Worm (Caenorhabditis elegans) whole organism, L2 larva: ENCODE results near the gene T01C8.2.

Source experiments
- C34F6.9 ChIP-seq: fragments of 150-350 bp; optimal IDR thresholded peaks from 2 replicates; lab custom pipeline; 2014; ENCODE audit warnings: missing biosample characterization, missing genetic modification characterization
- F13H6.1 ChIP-seq: sonication (generic microtip); optimal IDR thresholded peaks from 2 replicates; lab custom pipeline; 2016; ENCODE audit warnings: missing genetic modification characterization, missing compliant biosample characterization
- R02D3.7 ChIP-seq: fragments of 150-350 bp; optimal IDR thresholded peaks from 2 replicates; lab custom pipeline; 2014; ENCODE audit warnings: missing biosample characterization, missing genetic modification characterization
- Y55F3AM.14 ChIP-seq: fragments of 200-800 bp; sonication (Bioruptor generic); optimal IDR thresholded peaks from 2 replicates; lab custom pipeline; 2018; ENCODE audit warnings: mild to moderate bottlenecking, missing genetic modification characterization, missing compliant biosample characterization
- ZK546.5 ChIP-seq: sonication (generic microtip); optimal IDR thresholded peaks from 2 replicates; lab custom pipeline; 2017; ENCODE audit warnings: missing biosample characterization, missing genetic modification characterization
- alr-1 ChIP-seq: fragments of 150-350 bp; optimal IDR thresholded peaks from 2 replicates; lab custom pipeline; 2014; ENCODE audit warnings: missing biosample characterization, missing genetic modification characterization
- aly-2 ChIP-seq: fragments of 150-350 bp; optimal IDR thresholded peaks from 2 replicates; lab custom pipeline; 2014; ENCODE audit warnings: missing biosample characterization, missing genetic modification characterization
- ama-1 ChIP-seq: fragments of 150-350 bp; optimal IDR thresholded peaks from 2 replicates; lab custom pipeline; 2018; ENCODE audit warnings: inconsistent platforms
- blmp-1 ChIP-seq: sonication (generic microtip); optimal IDR thresholded peaks from 2 replicates; lab custom pipeline; 2017; ENCODE audit warnings: missing genetic modification characterization, mild to moderate bottlenecking, missing compliant biosample characterization, antibody characterized with exemption, moderate library complexity; ENCODE audit not compliant: insufficient read depth
- ceh-16 ChIP-seq: fragments of 150-350 bp; optimal IDR thresholded peaks from 2 replicates; lab custom pipeline; 2014; ENCODE audit warnings: missing biosample characterization, missing genetic modification characterization
- ceh-82 ChIP-seq: fragments of 150-350 bp; optimal IDR thresholded peaks from 2 replicates; lab custom pipeline; 2014; ENCODE audit warnings: missing biosample characterization, missing genetic modification characterization
- crh-2 ChIP-seq: sonication (generic microtip); optimal IDR thresholded peaks from 2 replicates; lab custom pipeline; 2017; ENCODE audit warnings: missing biosample characterization, missing genetic modification characterization
- dmd-4 ChIP-seq: sonication (generic microtip); optimal IDR thresholded peaks from 2 replicates; lab custom pipeline; 2017; ENCODE audit warnings: missing biosample characterization, missing genetic modification characterization
- egl-27 ChIP-seq: sonication (generic microtip); optimal IDR thresholded peaks from 3 replicates; lab custom pipeline; 2017; ENCODE audit warnings: missing biosample characterization, missing genetic modification reagents, missing genetic modification characterization
- elt-1 ChIP-seq: fragments of 150-350 bp; optimal IDR thresholded peaks from 2 replicates; lab custom pipeline; 2014; ENCODE audit warnings: missing biosample characterization, missing genetic modification characterization
- elt-3 ChIP-seq: sonication (generic microtip); optimal IDR thresholded peaks from 2 replicates; lab custom pipeline; 2017; ENCODE audit warnings: missing biosample characterization, missing genetic modification characterization
- fos-1 ChIP-seq: fragments of 150-350 bp; optimal IDR thresholded peaks from 2 replicates; lab custom pipeline; 2014; ENCODE audit warnings: missing biosample characterization, missing genetic modification characterization
- gmeb-1 ChIP-seq: fragments of 150-350 bp; optimal IDR thresholded peaks from 2 replicates; lab custom pipeline; 2014; ENCODE audit warnings: missing biosample characterization, missing genetic modification characterization
- lin-11 ChIP-seq: fragments of 150-350 bp; sonication (generic microtip); optimal IDR thresholded peaks from 2 replicates; lab custom pipeline; 2014; ENCODE audit warnings: missing biosample characterization, missing genetic modification characterization, inconsistent platforms, mixed read lengths
- lin-13 ChIP-seq: fragments of 150-350 bp; optimal IDR thresholded peaks from 2 replicates; lab custom pipeline; 2014; ENCODE audit warnings: missing biosample characterization, missing genetic modification reagents, missing genetic modification characterization
- lin-39 ChIP-seq: fragments of 150-350 bp; optimal IDR thresholded peaks from 2 replicates; lab custom pipeline; 2014; ENCODE audit warnings: missing biosample characterization, missing genetic modification reagents, missing genetic modification characterization
- lsy-2 ChIP-seq, 2 experiments: fragments of 150-350 bp in 1 of 2; sonication (generic microtip) in 1 of 2; optimal IDR thresholded peaks; 2 replicates each; lab custom pipeline; 2014 to 2017; ENCODE audit warnings: missing biosample characterization in 2 of 2, missing genetic modification characterization in 2 of 2
- mab-5 ChIP-seq: fragments of 150-350 bp; optimal IDR thresholded peaks from 2 replicates; lab custom pipeline; 2014; ENCODE audit warnings: missing biosample characterization, missing genetic modification characterization
- mbf-1 ChIP-seq: sonication (generic microtip); optimal IDR thresholded peaks from 2 replicates; lab custom pipeline; 2017; ENCODE audit warnings: missing biosample characterization, missing genetic modification characterization
- mdl-1 ChIP-seq, 2 experiments: fragments of 150-350 bp in 1 of 2; sonication (generic microtip) in 1 of 2; optimal IDR thresholded peaks; 2 replicates each; lab custom pipeline; 2017; ENCODE audit warnings: missing biosample characterization in 2 of 2, missing genetic modification characterization in 2 of 2
- nhr-10 ChIP-seq: sonication (generic microtip); optimal IDR thresholded peaks from 2 replicates; lab custom pipeline; 2017; ENCODE audit warnings: missing biosample characterization, missing genetic modification characterization
- nhr-11 ChIP-seq: fragments of 150-350 bp; optimal IDR thresholded peaks from 2 replicates; lab custom pipeline; 2014; ENCODE audit warnings: missing biosample characterization, missing genetic modification characterization
- nhr-12 ChIP-seq: fragments of 150-350 bp; optimal IDR thresholded peaks from 2 replicates; lab custom pipeline; 2014; ENCODE audit warnings: missing biosample characterization, missing genetic modification characterization
- nhr-129 ChIP-seq: fragments of 150-350 bp; optimal IDR thresholded peaks from 2 replicates; lab custom pipeline; 2014; ENCODE audit warnings: missing biosample characterization, missing genetic modification characterization
- nhr-21 ChIP-seq: fragments of 150-350 bp; optimal IDR thresholded peaks from 2 replicates; lab custom pipeline; 2014; ENCODE audit warnings: missing biosample characterization, missing genetic modification characterization
- nhr-23 ChIP-seq: fragments of 150-350 bp; optimal IDR thresholded peaks from 2 replicates; lab custom pipeline; 2014; ENCODE audit warnings: missing biosample characterization, missing genetic modification reagents, missing genetic modification characterization
- nhr-237 ChIP-seq: fragments of 150-350 bp; optimal IDR thresholded peaks from 2 replicates; lab custom pipeline; 2014; ENCODE audit warnings: missing biosample characterization, missing genetic modification characterization
- nhr-25 ChIP-seq: fragments of 150-350 bp; sonication (generic microtip); optimal IDR thresholded peaks from 3 replicates; lab custom pipeline; 2014; ENCODE audit warnings: missing biosample characterization, missing genetic modification characterization
- nhr-6 ChIP-seq: fragments of 150-350 bp; optimal IDR thresholded peaks from 2 replicates; lab custom pipeline; 2014; ENCODE audit warnings: missing biosample characterization, missing genetic modification characterization
- nhr-77 ChIP-seq: fragments of 150-350 bp; optimal IDR thresholded peaks from 2 replicates; lab custom pipeline; 2014; ENCODE audit warnings: missing biosample characterization, missing genetic modification characterization
- peb-1 ChIP-seq: fragments of 150-350 bp; optimal IDR thresholded peaks from 2 replicates; lab custom pipeline; 2014; ENCODE audit warnings: missing biosample characterization, missing genetic modification characterization
- sem-4 ChIP-seq: fragments of 150-350 bp; optimal IDR thresholded peaks from 2 replicates; lab custom pipeline; 2014; ENCODE audit warnings: missing biosample characterization, missing genetic modification reagents, missing genetic modification characterization
- skn-1 ChIP-seq: sonication (generic microtip); optimal IDR thresholded peaks from 2 replicates; lab custom pipeline; 2017; ENCODE audit warnings: missing biosample characterization, missing genetic modification characterization
- sma-3 ChIP-seq: sonication (generic microtip); optimal IDR thresholded peaks from 2 replicates; lab custom pipeline; 2016; ENCODE audit warnings: missing genetic modification reagents, missing genetic modification characterization, missing compliant biosample characterization
- sma-9 ChIP-seq, 2 experiments: fragments of 150-350 bp in 1 of 2; sonication (generic microtip) in 1 of 2; optimal IDR thresholded peaks; 2 replicates each; lab custom pipeline; 2014 to 2016; ENCODE audit warnings: missing genetic modification characterization in 2 of 2, mild to moderate bottlenecking in 1 of 2, missing biosample characterization in 1 of 2, missing compliant biosample characterization in 1 of 2, missing genetic modification reagents in 1 of 2, moderate library complexity in 1 of 2
- snpc-4 ChIP-seq: fragments of 150-350 bp; optimal IDR thresholded peaks from 2 replicates; lab custom pipeline; 2014; ENCODE audit warnings: missing biosample characterization, missing genetic modification characterization
- unc-39 ChIP-seq: fragments of 150-350 bp; optimal IDR thresholded peaks from 2 replicates; lab custom pipeline; 2014; ENCODE audit warnings: missing biosample characterization, missing genetic modification characterization
- unc-55 ChIP-seq: fragments of 150-350 bp; sonication (generic microtip); optimal IDR thresholded peaks from 3 replicates; lab custom pipeline; 2014; ENCODE audit warnings: missing biosample characterization, missing genetic modification reagents, missing genetic modification characterization
- unc-62 ChIP-seq: fragments of 150-350 bp; optimal IDR thresholded peaks from 2 replicates; lab custom pipeline; 2014; ENCODE audit warnings: missing biosample characterization, missing genetic modification reagents, missing genetic modification characterization
- zag-1 ChIP-seq: fragments of 150-350 bp; optimal IDR thresholded peaks from 2 replicates; lab custom pipeline; 2014; ENCODE audit warnings: missing biosample characterization, missing genetic modification characterization
- ztf-1 ChIP-seq: fragments of 200-800 bp; sonication (Bioruptor generic); conservative IDR thresholded peaks from 2 replicates; pipeline ENCODE4 v1.3.6; 2022; ENCODE audit warnings: missing genetic modification characterization, missing compliant biosample characterization
- ztf-11 ChIP-seq: sonication (generic microtip); optimal IDR thresholded peaks from 2 replicates; lab custom pipeline; 2017; ENCODE audit warnings: missing biosample characterization, missing genetic modification characterization
- ztf-4 ChIP-seq: fragments of 150-350 bp; optimal IDR thresholded peaks from 2 replicates; lab custom pipeline; 2014; ENCODE audit warnings: missing biosample characterization, missing genetic modification characterization

The T01C8.2 gene

DNA sequence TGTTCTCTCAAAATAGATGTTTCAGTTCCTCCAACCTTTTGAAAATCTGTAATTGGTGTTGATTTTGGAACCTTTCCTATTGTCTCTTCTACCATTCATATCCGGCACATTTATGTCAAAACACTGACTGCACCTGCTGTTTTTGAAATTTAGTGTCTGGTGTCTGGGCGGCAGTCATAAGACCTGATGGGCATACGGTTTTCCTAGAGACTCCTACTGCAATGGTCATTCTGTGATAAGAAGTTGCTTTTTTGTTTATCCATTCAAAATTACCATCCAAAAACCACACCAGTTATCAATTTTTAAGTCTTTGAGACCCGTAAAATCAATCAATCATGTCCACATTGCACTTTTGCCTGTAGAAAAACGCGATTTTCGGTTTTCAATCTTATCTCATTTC, 12.4 kb downstream of the T01C8.2 start:
- TF ChIP-seq sma-9 (GFP tag; optimal IDR thresholded peaks at IDR 0.05; lab: Kevin White, UChicago) (no peak), sma-9 (tag; optimal IDR thresholded peaks at IDR 0.05; lab: Kevin White, UChicago) (no peak), crh-2 (tag; lab: Kevin White, UChicago) (peak; percentile 9), nhr-129 (tag; lab: Kevin White, UChicago) (peak; percentile 44)
- TF ChIP-seq, all 48 proteins: peak for 2

ce11 chrX:16799065-16799663, 12.9 kb downstream of the T01C8.2 start:
- TF ChIP-seq sem-4 (peak; percentile 78), nhr-129 (tag; lab: Kevin White, UChicago) (peak; percentile 84), nhr-6 (tag; lab: Kevin White, UChicago) (peak; percentile 55), nhr-21 (peak; percentile 43), gmeb-1 (no peak), nhr-12 (no peak), elt-3 (tag; lab: Kevin White, UChicago) (no peak), zag-1 (tag; lab: Kevin White, UChicago) (peak; percentile 33), mdl-1 (tag; optimal IDR thresholded peaks at IDR 0.05; lab: Kevin White, UChicago) (peak; percentile 20 to 55), ztf-11 (no peak), unc-62 (GFP tag; lab: Kevin White, UChicago) (no peak), aly-2 (no peak), sma-3 (GFP tag; lab: Kevin White, UChicago) (peak; percentile 34), F13H6.1 (tag; lab: Kevin White, UChicago) (peak; percentile 58), alr-1 (tag; lab: Kevin White, UChicago) (no peak), ztf-1 (no peak), ceh-16 (tag; lab: Kevin White, UChicago) (peak; percentile 27), unc-39 (tag; lab: Kevin White, UChicago) (no peak), nhr-77 (no peak), nhr-25 (tag; lab: Kevin White, UChicago) (peak; percentile 45), skn-1 (tag; lab: Kevin White, UChicago) (no peak), ama-1 (peak; percentile 73), ceh-82 (tag; lab: Kevin White, UChicago) (no peak), sma-9 (GFP tag; optimal IDR thresholded peaks at IDR 0.05; lab: Kevin White, UChicago) (peak; percentile 71), sma-9 (tag; optimal IDR thresholded peaks at IDR 0.05; lab: Kevin White, UChicago) (no peak), elt-1 (tag; lab: Kevin White, UChicago) (no peak), lsy-2 (tag; optimal IDR thresholded peaks at IDR 0.05; lab: Kevin White, UChicago) (peak in 1 of 2 experiments; percentile 68), nhr-23 (tag; lab: Kevin White, UChicago) (no peak), lin-13 (GFP tag; lab: Kevin White, UChicago) (peak; percentile 49), peb-1 (tag; lab: Kevin White, UChicago) (no peak), egl-27 (peak; percentile 3), snpc-4 (tag; lab: Kevin White, UChicago) (peak; percentile 2), lin-39 (tag; lab: Kevin White, UChicago) (no peak), ZK546.5 (tag; lab: Kevin White, UChicago) (no peak), C34F6.9 (tag; lab: Kevin White, UChicago) (peak; percentile 85), nhr-11 (no peak), ztf-4 (tag; lab: Kevin White, UChicago) (peak; percentile 65), mbf-1 (no peak), unc-55 (peak; percentile 72), lin-11 (tag; lab: Kevin White, UChicago) (peak; percentile 3), nhr-237 (tag; lab: Kevin White, UChicago) (no peak), Y55F3AM.14 (no peak), R02D3.7 (tag; lab: Kevin White, UChicago) (no peak), mab-5 (no peak), crh-2 (tag; lab: Kevin White, UChicago) (peak; percentile 78), fos-1 (tag; lab: Kevin White, UChicago) (peak; percentile 53), blmp-1 (tag; lab: Kevin White, UChicago) (no peak), dmd-4 (tag; lab: Kevin White, UChicago) (no peak), nhr-10 (tag; lab: Kevin White, UChicago) (no peak)
